Fruit fly (Drosophila melanogaster): ENCODE data around the gene CG10970.

Gene CG10970

dm6 chrX:9020092-9020491 lies 51.1 kb downstream of the CG10970 start:
- TF ChIP-seq HLH106 (tag; optimal IDR thresholded peaks at IDR 0.05) = no peak
- no peak for TF ChIP-seq Dfd (GFP tag; optimal IDR thresholded peaks at IDR 0.05)
- no peak for TF ChIP-seq N (GFP tag; optimal IDR thresholded peaks at IDR 0.05)
